Worm (Caenorhabditis elegans): ENCODE data around the gene ife-1.

ife-1 gene

ce11 chrIII:13346785-13347184 lies 3.6 kb downstream of the ife-1 start, which contains the start of gene mtm-6 (continued):
- TF ChIP-seq snpc-1.3 (tag; optimal IDR thresholded peaks at IDR 0.05; ENCODE audit: insufficient read depth) (no peak), nhr-120 (GFP tag; IDR thresholded peaks at IDR 0.05) (no peak), C17E4.6 (GFP tag; IDR thresholded peaks at IDR 0.05) (no peak), K11D2.4 (GFP tag; IDR thresholded peaks at IDR 0.05) (no peak), F49E8.2 (tag; optimal IDR thresholded peaks at IDR 0.05; ENCODE audit: insufficient read depth) (no peak), bed-2 (GFP tag; IDR thresholded peaks at IDR 0.05) (no peak)

ce11 chrIII:13347782-13348327 lies 4.6 kb downstream of the ife-1 start:
- TF ChIP-seq cebp-1 (GFP tag; IDR thresholded peaks at IDR 0.05), result no peak
- TF ChIP-seq cebp-1 (tag; optimal IDR thresholded peaks at IDR 0.05), result peak; percentile 48
- TF ChIP-seq zfh-2 (GFP tag; conservative IDR thresholded peaks at IDR 0.05), result peak; percentile 35; the same call in 1 of the 2 replicates
- no peak for TF ChIP-seq snpc-4 (GFP tag; optimal IDR thresholded peaks at IDR 0.05)
- TF ChIP-seq snpc-4 (tag; optimal IDR thresholded peaks at IDR 0.05), result no peak

- TF ChIP-seq T26A5.8 (tag; optimal IDR thresholded peaks at IDR 0.05) (no peak), attf-3 (GFP tag; conservative IDR thresholded peaks at IDR 0.05) (no peak), hmg-1.2 (GFP tag; IDR thresholded peaks at IDR 0.05) (no peak), nfya-1 (tag; optimal IDR thresholded peaks at IDR 0.05; ENCODE audit: borderline replicate concordance, insufficient read depth) (no peak), ztf-3 (GFP tag; optimal IDR thresholded peaks at IDR 0.05) (no peak), lin-26 (GFP tag; IDR thresholded peaks at IDR 0.05) (no peak), die-1 (tag; optimal IDR thresholded peaks at IDR 0.05) (no peak), ztf-25 (GFP tag; IDR thresholded peaks at IDR 0.05) (no peak), F33H1.4 (GFP tag; IDR thresholded peaks at IDR 0.05) (no peak), mcd-1 (GFP tag; IDR thresholded peaks at IDR 0.05) (no peak), ceh-79 (tag; optimal IDR thresholded peaks at IDR 0.05) (no peak), tbp1 (GFP tag; optimal IDR thresholded peaks at IDR 0.05) (no peak), zfh-2 (GFP tag; conservative IDR thresholded peaks at IDR 0.05) (no peak), F57A8.1 (GFP tag; optimal IDR thresholded peaks at IDR 0.05) (no peak)
These were observed 5.7 kb downstream of the ife-1 start for ce11 chrIII:13348891-13349290.

ce11 chrIII:13350964-13351363 lies 7.7 kb downstream of the ife-1 start:
- TF ChIP-seq F55B11.4 (tag; optimal IDR thresholded peaks at IDR 0.05; ENCODE audit: borderline replicate concordance, insufficient read depth) (no peak), dpff-1 (tag; optimal IDR thresholded peaks at IDR 0.05) (no peak), tlf-1 (GFP tag; optimal IDR thresholded peaks at IDR 0.05) (no peak), D2030.7 (GFP tag; IDR thresholded peaks at IDR 0.05) (no peak), zim-3 (tag; optimal IDR thresholded peaks at IDR 0.05) (no peak), ztf-25 (GFP tag; IDR thresholded peaks at IDR 0.05) (no peak), Y67H2A.10 (GFP tag; conservative IDR thresholded peaks at IDR 0.05) (no peak), mel-28 (tag; optimal IDR thresholded peaks at IDR 0.05; ENCODE audit: borderline replicate concordance) (no peak), ceh-40 (GFP tag; IDR thresholded peaks at IDR 0.05) (no peak), Y79H2A.3 (GFP tag; conservative IDR thresholded peaks at IDR 0.05) (no peak), bed-2 (GFP tag; IDR thresholded peaks at IDR 0.05) (no peak), nfya-1 (tag; optimal IDR thresholded peaks at IDR 0.05; ENCODE audit: borderline replicate concordance, insufficient read depth) (no peak), let-526 (GFP tag; IDR thresholded peaks at IDR 0.05) (no peak), ztf-18 (tag; optimal IDR thresholded peaks at IDR 0.05) (no peak), rec-8 (tag; optimal IDR thresholded peaks at IDR 0.05) (no peak)
